Worm (Caenorhabditis elegans) whole organism, dauer: ENCODE results near the gene pqn-70.

Source experiments
- unc-62 ChIP-seq: sonication (generic microtip); optimal IDR thresholded peaks from 2 replicates; lab custom pipeline; 2017; ENCODE audit warnings: missing biosample characterization, missing genetic modification reagents, missing genetic modification characterization

Gene pqn-70

DNA sequence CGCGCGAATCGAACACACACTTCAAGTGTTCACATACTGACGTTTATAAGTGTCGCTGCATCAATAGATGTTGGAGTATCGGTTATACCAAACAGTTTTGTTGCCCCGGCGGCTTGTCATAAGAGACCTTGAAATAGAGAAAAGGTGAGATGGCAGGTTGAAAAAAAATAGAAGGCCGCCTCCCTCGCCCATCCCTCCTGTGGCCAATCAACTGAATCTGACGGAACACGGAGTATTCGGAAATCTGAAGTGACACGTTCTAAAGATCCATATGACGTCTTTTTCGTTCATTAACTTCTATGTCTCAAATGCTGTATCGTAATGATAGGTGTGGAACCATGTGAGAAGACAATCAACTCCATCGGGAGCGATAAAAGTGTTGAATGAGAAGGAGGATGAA lies 29.0 kb downstream of the pqn-70 start:
- TF ChIP-seq unc-62 (GFP tag; lab: Kevin White, UChicago) = no peak

DNA sequence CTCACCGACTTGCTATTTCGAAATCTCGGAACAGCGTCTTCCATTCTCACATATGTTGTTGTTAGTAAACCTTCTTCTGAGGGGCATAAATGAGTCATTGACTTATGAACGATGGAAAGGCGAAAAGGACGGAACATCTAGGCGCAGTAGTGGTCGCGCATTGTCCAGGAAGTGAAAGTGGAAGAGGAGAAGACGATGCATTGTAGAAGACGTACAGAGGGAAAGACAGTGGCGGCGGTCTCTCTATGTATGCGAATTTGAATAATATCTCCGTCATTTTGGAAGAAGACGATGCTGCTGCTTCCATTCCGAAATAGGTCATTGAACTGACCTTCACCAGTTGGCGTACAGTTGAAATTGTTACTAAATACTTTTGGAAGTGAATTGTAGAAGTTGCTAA lies 30.4 kb downstream of the pqn-70 start:
- no peak for TF ChIP-seq unc-62 (GFP tag; lab: Kevin White, UChicago)

DNA sequence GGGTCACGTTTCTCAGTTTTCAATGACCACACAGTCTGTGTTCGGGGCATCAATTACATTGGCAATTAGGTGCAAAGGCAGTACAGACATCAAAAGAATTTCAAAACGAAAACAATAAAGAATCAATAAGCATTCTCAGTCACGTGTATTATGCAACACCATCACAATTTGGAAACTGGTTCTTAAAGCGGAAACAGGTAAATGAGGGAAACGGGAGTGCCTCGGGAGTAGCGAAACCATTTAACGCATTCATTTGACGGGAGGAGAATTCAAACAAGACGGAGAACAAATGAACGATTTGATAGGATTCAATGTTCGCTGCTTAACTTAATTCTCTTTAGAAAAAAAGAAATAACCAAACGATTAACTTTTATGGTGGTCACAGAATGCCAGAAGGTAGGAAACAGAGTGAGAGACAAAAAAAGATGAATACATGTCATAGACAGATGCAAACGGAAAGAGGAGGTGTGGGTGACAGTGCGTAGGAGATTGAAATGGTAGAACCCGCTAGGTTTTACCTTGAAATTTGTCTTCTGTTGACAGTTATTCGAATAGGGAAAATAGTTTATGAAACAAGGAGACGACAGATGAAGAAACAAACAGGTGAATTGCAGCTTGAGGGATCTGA lies 31.8 kb downstream of the pqn-70 start:
- no peak for TF ChIP-seq unc-62 (GFP tag; lab: Kevin White, UChicago)

DNA sequence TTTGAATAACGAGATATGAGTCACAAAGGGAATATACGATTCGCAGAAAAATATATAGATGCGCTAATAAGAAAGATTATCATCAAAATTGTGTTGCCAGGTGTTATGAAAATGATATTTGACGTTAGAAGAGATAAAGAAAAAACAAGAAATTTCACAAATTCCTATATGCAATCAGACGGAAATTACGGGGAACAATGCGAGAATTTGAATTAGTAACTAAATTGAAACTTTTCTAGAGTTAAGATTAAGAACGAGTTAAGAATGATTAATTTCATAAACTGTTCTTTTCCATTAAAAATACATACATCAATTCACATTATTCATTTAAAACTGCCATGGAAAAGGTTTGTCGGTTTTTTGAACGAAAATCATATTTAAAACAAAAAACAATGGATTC lies 32.4 kb downstream of the pqn-70 start, which contains the start of gene clc-6:
clc-6 (minus strand) TSS at position 101 of the 400 bp plus-strand sequence.
- no peak for TF ChIP-seq unc-62 (GFP tag; lab: Kevin White, UChicago)

DNA sequence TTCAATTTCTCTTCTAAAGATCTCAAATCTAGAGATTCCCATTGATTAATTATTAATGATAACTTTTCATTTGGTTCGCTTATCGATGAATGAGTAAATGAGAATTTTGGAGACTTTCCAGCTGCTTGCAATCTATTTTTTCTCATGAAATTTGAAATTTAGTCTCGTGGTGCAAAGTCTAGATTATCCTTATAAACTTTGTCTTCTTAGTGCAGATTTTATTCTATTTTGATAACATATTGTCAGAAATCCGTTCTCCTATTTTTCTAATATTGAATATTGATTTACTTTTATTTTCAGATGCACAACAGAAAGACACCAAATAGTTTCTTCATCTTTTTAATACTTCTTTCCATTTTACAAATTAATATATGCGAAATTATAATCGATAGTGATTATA lies 37.5 kb downstream of the pqn-70 start, which contains the start of gene lgc-49:
lgc-49 (plus strand) TSS at position 301 of the 400 bp plus-strand sequence.
- no peak for TF ChIP-seq unc-62 (GFP tag; lab: Kevin White, UChicago)

DNA sequence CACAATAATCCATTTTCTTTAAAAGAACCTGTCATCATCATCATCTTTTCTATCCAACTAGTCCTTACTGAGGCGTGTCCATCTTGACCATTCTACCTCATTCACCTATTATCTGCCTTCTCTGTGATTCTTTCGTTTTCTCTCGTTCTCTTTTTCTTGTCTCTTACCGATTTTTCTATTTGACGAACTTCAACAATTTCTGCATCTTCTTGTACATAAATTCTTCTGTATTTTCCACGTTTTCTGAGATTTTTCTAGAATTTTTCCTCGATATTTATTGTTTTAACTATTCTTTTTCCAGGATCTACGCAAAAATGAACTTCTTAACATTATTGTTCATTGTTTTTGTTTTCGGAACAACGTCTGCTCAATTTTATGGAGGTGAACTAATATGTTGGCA lies 45.6 kb downstream of the pqn-70 start, which contains the start of gene cnc-10:
cnc-10 (plus strand) TSS at position 301 of the 400 bp plus-strand sequence.
- no peak for TF ChIP-seq unc-62 (GFP tag; lab: Kevin White, UChicago)

DNA sequence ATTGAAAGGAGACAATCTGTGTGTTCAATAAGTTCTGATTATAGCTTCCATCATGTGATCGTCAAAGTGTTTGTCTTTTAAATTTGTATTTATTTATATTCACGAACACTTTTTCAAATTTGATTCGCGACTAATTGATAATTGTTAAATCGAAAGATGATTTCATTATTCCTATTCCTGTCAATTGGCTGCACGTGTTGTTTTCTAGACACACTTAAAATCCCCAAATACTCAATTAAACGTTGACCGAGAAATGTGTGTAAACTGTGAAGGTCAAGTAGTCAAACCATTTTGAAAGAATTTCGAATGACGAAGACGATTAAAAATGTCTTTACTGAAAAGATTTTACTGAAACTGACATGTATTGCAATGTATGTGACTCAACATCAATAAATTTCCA lies 47.6 kb downstream of the pqn-70 start:
- no peak for TF ChIP-seq unc-62 (GFP tag; lab: Kevin White, UChicago)

DNA sequence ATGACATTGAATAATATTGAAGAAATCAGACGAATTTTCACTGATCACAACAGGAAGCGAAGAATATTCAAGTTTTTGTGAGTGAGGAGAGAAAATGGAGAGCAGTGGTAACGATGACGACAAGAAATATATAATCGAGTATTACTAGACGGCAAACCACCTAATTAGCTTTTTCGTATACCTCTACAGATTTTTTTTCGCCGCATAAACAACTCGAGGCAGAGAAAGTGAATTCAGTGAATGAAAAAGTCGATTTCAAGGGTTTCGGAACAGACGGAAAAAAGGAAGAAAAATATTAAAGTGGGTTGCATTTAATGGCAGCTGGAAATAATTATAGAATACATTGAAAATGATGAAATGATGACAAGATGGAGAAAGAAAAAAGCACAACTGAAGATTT lies 50.9 kb downstream of the pqn-70 start, which contains the start of gene gpa-1:
gpa-1 (minus strand) TSS at position 101 of the 400 bp plus-strand sequence.
- TF ChIP-seq unc-62 (GFP tag; lab: Kevin White, UChicago) = no peak
